Worm (Caenorhabditis elegans): ENCODE results near the gene zip-1.

Gene zip-1

ce11 chrIII:12325284-12325683 is 8.3 kb upstream of the zip-1 start:
- TF ChIP-seq sma-3 (GFP tag; optimal IDR thresholded peaks at IDR 0.05) (peak; percentile 0), crh-2 (tag; optimal IDR thresholded peaks at IDR 0.05) (peak; percentile 95), C34F6.9 (tag; optimal IDR thresholded peaks at IDR 0.05) (no peak), dmd-4 (tag; optimal IDR thresholded peaks at IDR 0.05) (no peak), F13H6.1 (tag; optimal IDR thresholded peaks at IDR 0.05) (peak; percentile 25), ZK546.5 (tag; optimal IDR thresholded peaks at IDR 0.05) (no peak), skn-1 (tag; optimal IDR thresholded peaks at IDR 0.05) (no peak), blmp-1 (tag; optimal IDR thresholded peaks at IDR 0.05; ENCODE audit: insufficient read depth) (no peak), sma-9 (GFP tag; optimal IDR thresholded peaks at IDR 0.05) (peak; percentile 35), sma-9 (tag; optimal IDR thresholded peaks at IDR 0.05) (no peak), gmeb-1 (tag; optimal IDR thresholded peaks at IDR 0.05) (peak; percentile 49), nhr-10 (tag; optimal IDR thresholded peaks at IDR 0.05) (no peak), mab-5 (tag; optimal IDR thresholded peaks at IDR 0.05) (no peak), nhr-21 (tag; optimal IDR thresholded peaks at IDR 0.05) (no peak), lin-13 (GFP tag; optimal IDR thresholded peaks at IDR 0.05) (no peak), ztf-4 (tag; optimal IDR thresholded peaks at IDR 0.05) (no peak), lin-39 (tag; optimal IDR thresholded peaks at IDR 0.05) (no peak), elt-3 (tag; optimal IDR thresholded peaks at IDR 0.05) (no peak), zag-1 (tag; optimal IDR thresholded peaks at IDR 0.05) (no peak), fos-1 (tag; optimal IDR thresholded peaks at IDR 0.05) (peak; percentile 90), ceh-82 (tag; optimal IDR thresholded peaks at IDR 0.05) (no peak), nhr-23 (tag; optimal IDR thresholded peaks at IDR 0.05) (no peak), mbf-1 (tag; optimal IDR thresholded peaks at IDR 0.05) (no peak), lsy-2 (tag; optimal IDR thresholded peaks at IDR 0.05) (no peak), Y55F3AM.14 (GFP tag; optimal IDR thresholded peaks at IDR 0.05) (no peak), ztf-11 (tag; optimal IDR thresholded peaks at IDR 0.05) (no peak), nhr-77 (tag; optimal IDR thresholded peaks at IDR 0.05) (no peak), lin-11 (tag; optimal IDR thresholded peaks at IDR 0.05) (no peak), sem-4 (tag; optimal IDR thresholded peaks at IDR 0.05) (no peak), elt-1 (tag; optimal IDR thresholded peaks at IDR 0.05) (no peak), nhr-129 (tag; optimal IDR thresholded peaks at IDR 0.05) (peak; percentile 20), alr-1 (tag; optimal IDR thresholded peaks at IDR 0.05) (no peak), ceh-16 (tag; optimal IDR thresholded peaks at IDR 0.05) (no peak), mdl-1 (tag; optimal IDR thresholded peaks at IDR 0.05) (no peak)

DNA sequence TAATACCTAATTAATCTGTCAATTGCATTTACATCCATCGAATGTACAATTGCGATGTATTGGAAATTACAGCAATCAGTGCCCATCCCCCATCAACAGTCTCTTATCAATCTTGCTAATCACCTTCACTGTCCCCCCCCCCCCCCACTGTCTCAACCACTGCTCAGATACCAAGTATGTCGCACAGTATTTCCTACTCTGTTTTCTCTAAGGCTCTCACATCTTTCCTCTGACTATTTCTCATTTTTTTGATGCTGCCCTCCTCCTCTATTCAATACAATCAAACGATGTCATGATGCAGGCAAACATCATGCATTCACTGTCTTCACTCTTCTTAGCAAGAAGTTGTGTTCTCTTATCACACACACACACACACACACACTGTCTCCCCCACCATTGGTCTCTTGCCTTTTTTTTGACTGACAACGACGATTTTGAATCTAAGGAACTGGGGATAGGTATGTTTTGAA is 6.0 kb upstream of the zip-1 start, which contains the start of the genes zip-12 and Y75B8A.63:
Gene zip-12, plus strand, starts transcription at position 387 of the 470 bp plus-strand sequence.
Gene Y75B8A.63, plus strand, starts transcription at position 420 of the 470 bp plus-strand sequence.
- TF ChIP-seq fos-1 (tag; optimal IDR thresholded peaks at IDR 0.05) (peak; percentile 85), ceh-82 (tag; optimal IDR thresholded peaks at IDR 0.05) (no peak), sma-9 (GFP tag; optimal IDR thresholded peaks at IDR 0.05) (peak; percentile 4), sma-9 (tag; optimal IDR thresholded peaks at IDR 0.05) (no peak), crh-2 (tag; optimal IDR thresholded peaks at IDR 0.05) (peak; percentile 20), ztf-4 (tag; optimal IDR thresholded peaks at IDR 0.05) (no peak), lin-11 (tag; optimal IDR thresholded peaks at IDR 0.05) (no peak), nhr-129 (tag; optimal IDR thresholded peaks at IDR 0.05) (peak; percentile 7), nhr-10 (tag; optimal IDR thresholded peaks at IDR 0.05) (no peak)

DNA sequence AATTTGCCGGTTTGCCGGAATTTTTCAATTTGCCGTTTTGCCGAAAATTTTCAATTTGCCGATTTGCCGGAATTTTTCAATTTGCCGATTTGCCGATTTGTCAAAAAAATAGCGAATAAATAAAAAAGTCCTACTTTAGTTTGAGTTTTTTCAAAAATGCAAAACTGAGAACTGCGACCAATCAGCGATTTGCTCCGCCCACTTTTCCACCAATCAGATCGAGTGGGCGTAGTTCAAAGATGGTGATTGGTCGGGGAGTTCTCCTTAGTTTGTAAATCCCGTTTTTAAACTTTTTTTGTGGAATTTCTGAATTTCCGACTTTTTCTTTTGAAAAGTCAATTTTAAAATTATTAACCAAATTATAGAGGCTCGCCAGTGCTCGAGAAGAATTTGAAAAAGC is 2.2 kb upstream of the zip-1 start:
- TF ChIP-seq zag-1 (tag; optimal IDR thresholded peaks at IDR 0.05): no peak
- TF ChIP-seq ztf-11 (tag; optimal IDR thresholded peaks at IDR 0.05): no peak
- no peak for TF ChIP-seq nhr-11 (tag; optimal IDR thresholded peaks at IDR 0.05)
- no peak for TF ChIP-seq mbf-1 (tag; optimal IDR thresholded peaks at IDR 0.05)
- no peak for TF ChIP-seq nhr-12 (tag; optimal IDR thresholded peaks at IDR 0.05)
- no peak for TF ChIP-seq fos-1 (tag; optimal IDR thresholded peaks at IDR 0.05)
- no peak for TF ChIP-seq F13H6.1 (tag; optimal IDR thresholded peaks at IDR 0.05)

DNA sequence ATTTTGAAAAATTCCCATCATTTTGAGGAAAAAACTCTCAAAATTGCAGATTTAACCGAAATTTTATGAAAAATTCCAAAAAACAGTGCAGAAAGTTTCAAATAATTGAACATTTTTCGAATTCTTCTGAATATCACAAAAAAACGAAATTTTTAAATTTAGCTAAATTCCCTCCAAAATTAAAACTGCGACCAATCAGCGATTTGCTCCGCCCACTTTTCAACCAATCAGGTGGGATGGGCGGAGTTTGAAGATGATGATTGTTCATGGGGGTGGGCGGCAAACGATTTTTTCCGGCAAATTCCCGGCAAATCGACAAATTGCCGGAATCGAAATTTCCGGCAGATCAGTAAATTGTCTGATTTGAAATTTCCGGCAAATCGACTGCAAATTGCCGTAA is 723 bp downstream of the zip-1 start:
- TF ChIP-seq ama-1 (optimal IDR thresholded peaks at IDR 0.05) (no peak), nhr-237 (tag; optimal IDR thresholded peaks at IDR 0.05) (no peak), elt-1 (tag; optimal IDR thresholded peaks at IDR 0.05) (no peak), lin-13 (GFP tag; optimal IDR thresholded peaks at IDR 0.05) (no peak), unc-55 (GFP tag; optimal IDR thresholded peaks at IDR 0.05) (no peak), nhr-11 (tag; optimal IDR thresholded peaks at IDR 0.05) (no peak), mbf-1 (tag; optimal IDR thresholded peaks at IDR 0.05) (no peak), snpc-4 (tag; optimal IDR thresholded peaks at IDR 0.05) (no peak), zag-1 (tag; optimal IDR thresholded peaks at IDR 0.05) (no peak), R02D3.7 (tag; optimal IDR thresholded peaks at IDR 0.05) (no peak), elt-3 (tag; optimal IDR thresholded peaks at IDR 0.05) (no peak), egl-27 (tag; optimal IDR thresholded peaks at IDR 0.05) (no peak), nhr-6 (tag; optimal IDR thresholded peaks at IDR 0.05) (no peak), F13H6.1 (tag; optimal IDR thresholded peaks at IDR 0.05) (no peak), fos-1 (tag; optimal IDR thresholded peaks at IDR 0.05) (no peak), unc-62 (GFP tag; optimal IDR thresholded peaks at IDR 0.05) (no peak)

All from whole organism, L2 larva.